Fruit fly (Drosophila melanogaster): ENCODE data around the gene CG3386.

Gene CG3386

dm6 chr3L:680258-680657 lies 2.0 kb downstream of the CG3386 start, which contains the start of gene CG17129 (continued):
- peak; percentile 78 for TF ChIP-seq CG16863 (GFP tag; optimal IDR thresholded peaks at IDR 0.05)
- TF ChIP-seq CG8290 (GFP tag; optimal IDR thresholded peaks at IDR 0.05): peak; percentile 51
- TF ChIP-seq CG8290 (tag; optimal IDR thresholded peaks at IDR 0.05): no peak
- TF ChIP-seq pnt (GFP tag; optimal IDR thresholded peaks at IDR 0.05): peak; percentile 76
- no peak for TF ChIP-seq Usf (GFP tag; optimal IDR thresholded peaks at IDR 0.05)
- TF ChIP-seq Jarid2 (GFP tag; optimal IDR thresholded peaks at IDR 0.05): peak; percentile 32
- peak; percentile 54; the same call in 1 of the 2 replicates for TF ChIP-seq wor (GFP tag; IDR thresholded peaks at IDR 0.05)
- peak in 1 of 2 experiments; percentile 74 for TF ChIP-seq bsh (GFP tag; optimal IDR thresholded peaks at IDR 0.05)
- 0 out of 2 replicates have a peak, but pooled peaks have one; percentile 34 for TF ChIP-seq dan (GFP tag; IDR thresholded peaks at IDR 0.05)
- peak; percentile 78 for TF ChIP-seq shn (GFP tag; optimal IDR thresholded peaks at IDR 0.05)
- TF ChIP-seq zen2 (GFP tag; IDR thresholded peaks at IDR 0.05; ENCODE audit: partially characterized antibody): peak; percentile 94
- TF ChIP-seq CG30403 (GFP tag; optimal IDR thresholded peaks at IDR 0.05): peak; percentile 85
- peak; percentile 58 for TF ChIP-seq CG17385 (GFP tag; optimal IDR thresholded peaks at IDR 0.05)
- TF ChIP-seq slou (GFP tag; optimal IDR thresholded peaks at IDR 0.05): no peak
- no peak for TF ChIP-seq CG4282 (GFP tag; optimal IDR thresholded peaks at IDR 0.05)
- TF ChIP-seq CG4854 (GFP tag; optimal IDR thresholded peaks at IDR 0.05): peak; percentile 74
- peak; percentile 71 for TF ChIP-seq CG9727 (GFP tag; optimal IDR thresholded peaks at IDR 0.05)
- peak; percentile 34 for TF ChIP-seq disco-r (GFP tag; optimal IDR thresholded peaks at IDR 0.05)
- TF ChIP-seq CG15696 (tag; optimal IDR thresholded peaks at IDR 0.05): peak; percentile 83
- TF ChIP-seq lbe (GFP tag; optimal IDR thresholded peaks at IDR 0.05): peak; percentile 53
- peak; percentile 67; the same call in 1 of the 2 replicates for TF ChIP-seq Atf6 (GFP tag; IDR thresholded peaks at IDR 0.05)
- peak; percentile 77 for TF ChIP-seq Dip3 (GFP tag; optimal IDR thresholded peaks at IDR 0.05)
- TF ChIP-seq p53 (GFP tag; optimal IDR thresholded peaks at IDR 0.05): no peak
- TF ChIP-seq CG7357 (GFP tag; IDR thresholded peaks at IDR 0.05): 0 out of 3 replicates have a peak, but pooled peaks have one; percentile 41
- TF ChIP-seq Mes4 (GFP tag; optimal IDR thresholded peaks at IDR 0.05): peak; percentile 72
- TF ChIP-seq zfh2 (GFP tag; optimal IDR thresholded peaks at IDR 0.05): peak; percentile 80
- TF ChIP-seq CG10321 (GFP tag; IDR thresholded peaks at IDR 0.05): no peak
- peak; percentile 77 for TF ChIP-seq CG2678 (tag; optimal IDR thresholded peaks at IDR 0.05)
- peak; percentile 90 for TF ChIP-seq CG14441 (GFP tag; IDR thresholded peaks at IDR 0.05)
- TF ChIP-seq pho (GFP tag; optimal IDR thresholded peaks at IDR 0.05): peak; percentile 68
- peak; percentile 85 for TF ChIP-seq CG2120 (GFP tag; optimal IDR thresholded peaks at IDR 0.05)
- no peak for TF ChIP-seq CG7271 (tag; optimal IDR thresholded peaks at IDR 0.05)
- peak; percentile 73 for TF ChIP-seq Ets97D (GFP tag; optimal IDR thresholded peaks at IDR 0.05)
- peak; percentile 66 for TF ChIP-seq ERR (GFP tag; optimal IDR thresholded peaks at IDR 0.05)
- peak; percentile 83 for TF ChIP-seq lilli (GFP tag; optimal IDR thresholded peaks at IDR 0.05)
- peak; percentile 39 for TF ChIP-seq CG12071 (GFP tag; optimal IDR thresholded peaks at IDR 0.05)
- TF ChIP-seq twi (tag; optimal IDR thresholded peaks at IDR 0.05): peak; percentile 55
- peak; percentile 65 for TF ChIP-seq CG1233 (GFP tag; optimal IDR thresholded peaks at IDR 0.05)
- no peak for TF ChIP-seq Neu2 (GFP tag; optimal IDR thresholded peaks at IDR 0.05; ENCODE audit: borderline replicate concordance)
- no peak for TF ChIP-seq Trl (optimal IDR thresholded peaks at IDR 0.05)
- peak; percentile 84 for TF ChIP-seq Trl (GFP tag; optimal IDR thresholded peaks at IDR 0.05)
- peak; percentile 78 for TF ChIP-seq CG3847 (GFP tag; IDR thresholded peaks at IDR 0.05)
- no peak for TF ChIP-seq dati (GFP tag; IDR thresholded peaks at IDR 0.05)
- TF ChIP-seq ci (GFP tag; IDR thresholded peaks at IDR 0.05): peak; percentile 87
- no peak for TF ChIP-seq sc (optimal IDR thresholded peaks at IDR 0.05)
- TF ChIP-seq sc (GFP tag; optimal IDR thresholded peaks at IDR 0.05): no peak
- TF ChIP-seq gro (GFP tag; optimal IDR thresholded peaks at IDR 0.05): peak; percentile 91
- TF ChIP-seq CG9215 (GFP tag; IDR thresholded peaks at IDR 0.05): peak; percentile 75
- peak; percentile 53 for TF ChIP-seq tap (tag; optimal IDR thresholded peaks at IDR 0.05)
- TF ChIP-seq CG1647 (GFP tag; optimal IDR thresholded peaks at IDR 0.05): peak; percentile 77
- peak; percentile 90 for TF ChIP-seq bbx (GFP tag; IDR thresholded peaks at IDR 0.05; ENCODE audit: partially characterized antibody)
- peak; percentile 72 for TF ChIP-seq ase (GFP tag; IDR thresholded peaks at IDR 0.05)
- peak; percentile 83 for TF ChIP-seq Xbp1 (GFP tag; optimal IDR thresholded peaks at IDR 0.05)
